Worm (Caenorhabditis elegans) whole organism, L4 larva: Measurements from ENCODE around the gene pho-13.

Experiments
- daf-12 ChIP-seq: fragments of 150-350 bp; optimal IDR thresholded peaks from 2 replicates; lab custom pipeline; 2014; ENCODE audit warnings: missing biosample characterization, missing genetic modification reagents, missing genetic modification characterization
- jun-1 ChIP-seq: fragments of 150-350 bp; optimal IDR thresholded peaks from 2 replicates; lab custom pipeline; 2014; ENCODE audit warnings: missing biosample characterization, missing genetic modification reagents, missing genetic modification characterization
- ztf-11 ChIP-seq: fragments of 150-350 bp; optimal IDR thresholded peaks from 2 replicates; lab custom pipeline; 2014; ENCODE audit warnings: missing biosample characterization, missing genetic modification characterization

- no peak for TF ChIP-seq ztf-11 (tag; lab: Kevin White, UChicago)
- no peak for TF ChIP-seq daf-12 (tag; lab: Kevin White, UChicago)
- TF ChIP-seq jun-1 (tag; lab: Kevin White, UChicago) = no peak
Measured at ce11 chrII:8770675-8771074, 36.1 kb downstream of the pho-13 start, which contains the start of gene let-19.
